Worm (Caenorhabditis elegans): ENCODE measurements around the gene str-169.

DNA sequence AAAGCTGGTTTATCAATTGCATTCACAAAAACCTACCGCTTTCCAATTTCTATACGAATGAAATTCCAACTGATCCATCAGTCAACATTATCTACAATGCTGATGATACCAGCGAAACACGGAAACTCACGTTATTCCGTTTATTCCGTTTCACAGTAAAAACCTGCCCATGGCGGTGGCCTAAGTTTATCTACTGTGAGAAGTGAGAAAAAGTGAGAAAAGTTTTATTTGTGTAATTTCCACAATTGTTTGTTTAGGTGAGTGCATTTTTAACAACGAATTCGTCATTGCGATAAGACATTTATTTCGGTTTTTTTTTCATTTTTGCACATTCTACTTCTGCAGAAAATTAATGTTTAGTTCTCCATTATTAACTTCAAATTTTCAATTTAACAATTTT, 15.8 kb upstream of the str-169 start, which contains the start of gene Y9C9A.8:
- peak; percentile 13 for TF ChIP-seq fos-1 (tag; optimal IDR thresholded peaks at IDR 0.05)
- no peak for TF ChIP-seq snpc-4 (tag; optimal IDR thresholded peaks at IDR 0.05)
- TF ChIP-seq gmeb-1 (tag; optimal IDR thresholded peaks at IDR 0.05): no peak
- TF ChIP-seq sma-3 (GFP tag; optimal IDR thresholded peaks at IDR 0.05): no peak
- no peak for TF ChIP-seq C34F6.9 (tag; optimal IDR thresholded peaks at IDR 0.05)
- no peak for TF ChIP-seq ceh-82 (tag; optimal IDR thresholded peaks at IDR 0.05)
- no peak for TF ChIP-seq ZK546.5 (tag; optimal IDR thresholded peaks at IDR 0.05)
- TF ChIP-seq unc-62 (GFP tag; optimal IDR thresholded peaks at IDR 0.05): no peak

Measured in whole organism, L2 larva.